Worm (Caenorhabditis elegans): ENCODE data around the gene hrpl-1.

- TF ChIP-seq snpc-4 (tag; optimal IDR thresholded peaks at IDR 0.05) (no peak), mep-1 (tag; optimal IDR thresholded peaks at IDR 0.05) (no peak), ztf-11 (tag; optimal IDR thresholded peaks at IDR 0.05) (no peak), drap-1 (GFP tag; optimal IDR thresholded peaks at IDR 0.05) (no peak), pha-4 (tag; optimal IDR thresholded peaks at IDR 0.05) (no peak), unc-62 (GFP tag; optimal IDR thresholded peaks at IDR 0.05) (no peak), nhr-237 (tag; optimal IDR thresholded peaks at IDR 0.05) (no peak), sem-2 (GFP tag; optimal IDR thresholded peaks at IDR 0.05) (no peak), mab-5 (tag; optimal IDR thresholded peaks at IDR 0.05) (no peak), unc-39 (tag; optimal IDR thresholded peaks at IDR 0.05) (no peak), lsy-2 (tag; optimal IDR thresholded peaks at IDR 0.05) (no peak)
Measured at ce11 chrII:6901795-6902194, 3.3 kb downstream of the hrpl-1 start, which contains the start of gene psmd-9.
